Worm (Caenorhabditis elegans) whole organism, L3 larva: ENCODE measurements around the gene dars-1.

ENCODE experiments used
- ZK546.5 ChIP-seq: sonication (generic microtip); optimal IDR thresholded peaks from 2 replicates; lab custom pipeline; 2017; ENCODE audit warnings: missing biosample characterization, missing genetic modification characterization
- aly-2 ChIP-seq: fragments of 150-350 bp; optimal IDR thresholded peaks from 2 replicates; lab custom pipeline; 2014; ENCODE audit warnings: missing biosample characterization, missing genetic modification characterization
- ama-1 ChIP-seq: fragments of 150-350 bp; optimal IDR thresholded peaks from 2 replicates; lab custom pipeline; 2018
- ceh-28 ChIP-seq: fragments of 150-350 bp; optimal IDR thresholded peaks from 2 replicates; lab custom pipeline; 2014; ENCODE audit warnings: missing biosample characterization, missing genetic modification reagents, missing genetic modification characterization
- ceh-82 ChIP-seq: fragments of 150-350 bp; optimal IDR thresholded peaks from 2 replicates; lab custom pipeline; 2014; ENCODE audit warnings: missing biosample characterization, missing genetic modification characterization
- daf-12 ChIP-seq: fragments of 150-350 bp; optimal IDR thresholded peaks from 2 replicates; lab custom pipeline; 2014; ENCODE audit warnings: missing biosample characterization, missing genetic modification reagents, missing genetic modification characterization
- egl-27 ChIP-seq: sonication (generic microtip); optimal IDR thresholded peaks from 4 replicates; lab custom pipeline; 2017; ENCODE audit warnings: missing biosample characterization, missing genetic modification reagents, missing genetic modification characterization
- egl-5 ChIP-seq: fragments of 150-350 bp; optimal IDR thresholded peaks from 2 replicates; lab custom pipeline; 2017; ENCODE audit warnings: missing biosample characterization, missing genetic modification reagents, missing genetic modification characterization, inconsistent platforms
- elt-1 ChIP-seq: fragments of 150-350 bp; optimal IDR thresholded peaks from 2 replicates; lab custom pipeline; 2014; ENCODE audit warnings: missing biosample characterization, missing genetic modification characterization
- elt-2 ChIP-seq: sonication (generic microtip); optimal IDR thresholded peaks from 2 replicates; lab custom pipeline; 2016; ENCODE audit warnings: missing genetic modification reagents, mild to moderate bottlenecking, missing genetic modification characterization, missing compliant biosample characterization
- elt-3 ChIP-seq, 3 experiments: fragments of 150-350 bp in 1 of 3; sonication (generic microtip) in 2 of 3; optimal IDR thresholded peaks; 2 replicates in 2 of 3; 4 replicates in 1 of 3; lab custom pipeline; 2014 to 2017; ENCODE audit warnings: missing biosample characterization in 3 of 3, missing genetic modification characterization in 3 of 3
- fkh-10 ChIP-seq: sonication (generic microtip); optimal IDR thresholded peaks from 2 replicates; lab custom pipeline; 2017; ENCODE audit warnings: missing biosample characterization, missing genetic modification reagents, missing genetic modification characterization
- hmg-11 ChIP-seq: sonication (generic microtip); optimal IDR thresholded peaks from 2 replicates; lab custom pipeline; 2016; ENCODE audit warnings: missing genetic modification characterization, missing compliant biosample characterization
- jun-1 ChIP-seq: fragments of 150-350 bp; optimal IDR thresholded peaks from 2 replicates; lab custom pipeline; 2014; ENCODE audit warnings: missing biosample characterization, missing genetic modification reagents, missing genetic modification characterization
- lin-15B ChIP-seq: fragments of 150-350 bp; optimal IDR thresholded peaks from 2 replicates; lab custom pipeline; 2014; ENCODE audit warnings: missing biosample characterization, missing genetic modification characterization
- lin-39 ChIP-seq: fragments of 150-350 bp; optimal IDR thresholded peaks from 2 replicates; lab custom pipeline; 2018; ENCODE audit warnings: missing biosample characterization, missing genetic modification reagents, missing genetic modification characterization
- lsy-12 ChIP-seq: sonication (generic microtip); optimal IDR thresholded peaks from 2 replicates; lab custom pipeline; 2016; ENCODE audit warnings: mild to moderate bottlenecking, missing genetic modification characterization, missing compliant biosample characterization
- mdl-1 ChIP-seq: fragments of 150-350 bp; optimal IDR thresholded peaks from 2 replicates; lab custom pipeline; 2014; ENCODE audit warnings: missing biosample characterization, missing genetic modification characterization
- mml-1 ChIP-seq: fragments of 150-350 bp; sonication (generic microtip); optimal IDR thresholded peaks from 3 replicates; lab custom pipeline; 2014; ENCODE audit warnings: missing biosample characterization, missing genetic modification characterization
- nhr-11 ChIP-seq: fragments of 150-350 bp; optimal IDR thresholded peaks from 2 replicates; lab custom pipeline; 2014; ENCODE audit warnings: missing biosample characterization, missing genetic modification characterization
- nhr-12 ChIP-seq: fragments of 150-350 bp; optimal IDR thresholded peaks from 2 replicates; lab custom pipeline; 2014; ENCODE audit warnings: missing biosample characterization, missing genetic modification characterization
- nhr-25 ChIP-seq: sonication (generic microtip); optimal IDR thresholded peaks from 2 replicates; lab custom pipeline; 2017; ENCODE audit warnings: missing biosample characterization, missing genetic modification characterization
- nhr-28 ChIP-seq: fragments of 150-350 bp; optimal IDR thresholded peaks from 2 replicates; lab custom pipeline; 2014; ENCODE audit warnings: missing biosample characterization, missing genetic modification characterization
- nhr-43 ChIP-seq: sonication (generic microtip); optimal IDR thresholded peaks from 2 replicates; lab custom pipeline; 2016; ENCODE audit warnings: mild to moderate bottlenecking, missing genetic modification characterization, missing compliant biosample characterization; ENCODE audit not compliant: poor library complexity, severe bottlenecking
- nhr-67 ChIP-seq: fragments of 150-350 bp; optimal IDR thresholded peaks from 2 replicates; lab custom pipeline; 2014; ENCODE audit warnings: missing biosample characterization, missing genetic modification characterization
- nhr-76 ChIP-seq: fragments of 150-350 bp; sonication (generic microtip); optimal IDR thresholded peaks from 5 replicates; lab custom pipeline; 2014; ENCODE audit warnings: missing biosample characterization, missing genetic modification characterization
- nhr-77 ChIP-seq: fragments of 150-350 bp; optimal IDR thresholded peaks from 2 replicates; lab custom pipeline; 2014; ENCODE audit warnings: missing biosample characterization, missing genetic modification characterization
- pha-4 ChIP-seq: fragments of 150-350 bp; optimal IDR thresholded peaks from 2 replicates; lab custom pipeline; 2014; ENCODE audit warnings: missing biosample characterization, missing genetic modification reagents, missing genetic modification characterization
- pqm-1 ChIP-seq: fragments of 150-350 bp; optimal IDR thresholded peaks from 2 replicates; lab custom pipeline; 2017; ENCODE audit warnings: missing biosample characterization, missing genetic modification characterization, inconsistent platforms
- skn-1 ChIP-seq: fragments of 150-350 bp; optimal IDR thresholded peaks from 2 replicates; lab custom pipeline; 2014; ENCODE audit warnings: missing biosample characterization, missing genetic modification characterization
- snpc-4 ChIP-seq: fragments of 150-350 bp; optimal IDR thresholded peaks from 2 replicates; lab custom pipeline; 2014; ENCODE audit warnings: missing biosample characterization, missing genetic modification characterization
- tbx-2 ChIP-seq: sonication (generic microtip); optimal IDR thresholded peaks from 2 replicates; lab custom pipeline; 2016; ENCODE audit warnings: mild to moderate bottlenecking, missing genetic modification characterization, missing compliant biosample characterization
- zag-1 ChIP-seq: fragments of 150-350 bp; optimal IDR thresholded peaks from 2 replicates; lab custom pipeline; 2014; ENCODE audit warnings: missing biosample characterization, missing genetic modification characterization
- ztf-11 ChIP-seq: fragments of 150-350 bp; optimal IDR thresholded peaks from 2 replicates; lab custom pipeline; 2014; ENCODE audit warnings: missing biosample characterization, missing genetic modification characterization
- ztf-4 ChIP-seq: fragments of 150-350 bp; optimal IDR thresholded peaks from 2 replicates; lab custom pipeline; 2014; ENCODE audit warnings: missing biosample characterization, missing genetic modification characterization

Gene dars-1

ce11 chrIII:9482423-9482993 lies 8.5 kb downstream of the dars-1 start:
- TF ChIP-seq fkh-10 (GFP tag; lab: Kevin White, UChicago) (no peak), pha-4 (tag; lab: Kevin White, UChicago) (peak; percentile 18), nhr-25 (peak; percentile 53)

ce11 chrIII:9476564-9476963 lies 14.5 kb downstream of the dars-1 start:
- TF ChIP-seq nhr-67 (tag; lab: Kevin White, UChicago) (no peak), daf-12 (tag; lab: Kevin White, UChicago) (no peak), pqm-1 (peak; percentile 17), egl-27 (tag; lab: Kevin White, UChicago) (no peak), hmg-11 (tag; lab: Kevin White, UChicago) (no peak), elt-2 (tag; lab: Kevin White, UChicago) (peak; percentile 18), snpc-4 (no peak), tbx-2 (tag; lab: Kevin White, UChicago) (no peak), ZK546.5 (no peak)

DNA sequence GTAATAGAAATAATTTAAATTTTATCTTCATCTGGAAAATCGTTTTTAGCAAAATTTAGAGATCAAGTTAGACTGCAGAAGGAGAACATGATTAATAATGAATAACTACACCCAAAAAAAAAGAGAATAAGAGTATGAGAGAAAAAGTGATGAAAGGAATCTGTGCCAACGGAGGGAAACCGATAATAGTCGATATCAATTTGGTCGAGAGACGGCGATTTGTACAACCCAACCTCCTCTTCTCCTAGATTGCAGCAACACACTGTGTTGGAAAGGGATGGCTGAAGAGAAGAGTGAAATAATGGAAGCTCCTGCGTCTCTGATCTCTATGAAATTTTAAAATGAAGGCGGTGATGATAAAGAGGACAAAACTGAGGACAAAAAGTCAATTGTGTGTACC lies 16.5 kb downstream of the dars-1 start:
- TF ChIP-seq ceh-28 (tag; lab: Kevin White, UChicago) (no peak), mdl-1 (tag; lab: Kevin White, UChicago) (no peak), nhr-25 (no peak), skn-1 (no peak), elt-3 (tag; optimal IDR thresholded peaks at IDR 0.05; lab: Kevin White, UChicago) (no peak), ama-1 (lab: Kevin White, UChicago) (no peak), nhr-43 (tag; lab: Kevin White, UChicago) (no peak), ceh-82 (tag; lab: Kevin White, UChicago) (no peak), nhr-12 (tag; lab: Kevin White, UChicago) (no peak), fkh-10 (GFP tag; lab: Kevin White, UChicago) (no peak), ztf-4 (tag; lab: Kevin White, UChicago) (no peak), elt-1 (no peak), aly-2 (tag; lab: Kevin White, UChicago) (no peak), lin-39 (tag; lab: Kevin White, UChicago) (no peak), ztf-11 (tag; lab: Kevin White, UChicago) (no peak), pqm-1 (peak; percentile 20), mml-1 (tag; lab: Kevin White, UChicago) (no peak), hmg-11 (tag; lab: Kevin White, UChicago) (no peak), tbx-2 (tag; lab: Kevin White, UChicago) (no peak), lin-15B (tag; lab: Kevin White, UChicago) (no peak), nhr-11 (no peak), elt-2 (tag; lab: Kevin White, UChicago) (peak; percentile 77), jun-1 (tag; lab: Kevin White, UChicago) (peak; percentile 85), zag-1 (tag; lab: Kevin White, UChicago) (no peak), nhr-67 (tag; lab: Kevin White, UChicago) (no peak), nhr-76 (tag; lab: Kevin White, UChicago) (no peak)

- peak; percentile 44 for TF ChIP-seq elt-2 (tag; lab: Kevin White, UChicago)
- no peak for TF ChIP-seq nhr-12 (tag; lab: Kevin White, UChicago)
Measured at ce11 chrIII:9472464-9472863, 18.6 kb downstream of the dars-1 start.

DNA sequence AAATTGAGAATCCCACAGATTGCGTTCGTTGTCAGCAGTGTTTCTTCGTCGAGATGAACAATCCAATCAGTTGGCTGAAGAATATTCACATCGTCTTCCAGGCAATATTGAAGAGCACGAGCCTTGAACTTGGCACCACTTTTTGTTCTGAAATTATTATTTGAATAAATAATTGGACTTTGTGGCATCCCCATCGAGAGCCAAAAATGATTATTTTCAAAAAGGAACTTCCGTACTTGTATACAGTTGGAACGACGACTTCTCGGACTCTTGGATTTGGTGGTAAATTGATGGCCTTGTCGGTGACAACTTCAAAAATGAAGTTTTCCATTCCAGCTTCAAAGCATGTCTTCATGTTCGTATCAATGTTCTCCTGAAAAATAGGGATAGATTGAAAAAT lies 19.0 kb downstream of the dars-1 start:
- TF ChIP-seq lsy-12 (tag; lab: Kevin White, UChicago) (no peak), nhr-28 (tag; lab: Kevin White, UChicago) (no peak), pqm-1 (no peak), nhr-12 (tag; lab: Kevin White, UChicago) (no peak), ZK546.5 (no peak), nhr-25 (no peak), jun-1 (tag; lab: Kevin White, UChicago) (no peak), pha-4 (tag; lab: Kevin White, UChicago) (no peak), egl-5 (tag; lab: Kevin White, UChicago) (no peak), nhr-77 (no peak)
